Worm (Caenorhabditis elegans): Measurements from ENCODE around the gene btf-1.

- no peak for TF ChIP-seq che-1 (tag; optimal IDR thresholded peaks at IDR 0.05)
- peak; percentile 57 for TF ChIP-seq unc-42 (tag; optimal IDR thresholded peaks at IDR 0.05)
Measured at ce11 chrII:13237829-13238404, 38.0 kb downstream of the btf-1 start, which contains the start of gene romo-1.
